Worm (Caenorhabditis elegans) whole organism, L3 larva: ENCODE results near the gene Y82E9BR.22.

Experiments used
- R02D3.7 ChIP-seq: fragments of 150-350 bp; optimal IDR thresholded peaks from 2 replicates; lab custom pipeline; 2014; ENCODE audit warnings: missing biosample characterization, missing genetic modification characterization
- ZK546.5 ChIP-seq: sonication (generic microtip); optimal IDR thresholded peaks from 2 replicates; lab custom pipeline; 2017; ENCODE audit warnings: missing biosample characterization, missing genetic modification characterization
- aly-2 ChIP-seq: fragments of 150-350 bp; optimal IDR thresholded peaks from 2 replicates; lab custom pipeline; 2014; ENCODE audit warnings: missing biosample characterization, missing genetic modification characterization
- ama-1 ChIP-seq: fragments of 150-350 bp; optimal IDR thresholded peaks from 2 replicates; lab custom pipeline; 2018
- ceh-82 ChIP-seq: fragments of 150-350 bp; optimal IDR thresholded peaks from 2 replicates; lab custom pipeline; 2014; ENCODE audit warnings: missing biosample characterization, missing genetic modification characterization
- daf-12 ChIP-seq: fragments of 150-350 bp; optimal IDR thresholded peaks from 2 replicates; lab custom pipeline; 2014; ENCODE audit warnings: missing biosample characterization, missing genetic modification reagents, missing genetic modification characterization
- egl-27 ChIP-seq: sonication (generic microtip); optimal IDR thresholded peaks from 4 replicates; lab custom pipeline; 2017; ENCODE audit warnings: missing biosample characterization, missing genetic modification reagents, missing genetic modification characterization
- elt-1 ChIP-seq: fragments of 150-350 bp; optimal IDR thresholded peaks from 2 replicates; lab custom pipeline; 2014; ENCODE audit warnings: missing biosample characterization, missing genetic modification characterization
- elt-2 ChIP-seq: sonication (generic microtip); optimal IDR thresholded peaks from 2 replicates; lab custom pipeline; 2016; ENCODE audit warnings: missing genetic modification reagents, mild to moderate bottlenecking, missing genetic modification characterization, missing compliant biosample characterization
- elt-3 ChIP-seq, 3 experiments: fragments of 150-350 bp in 1 of 3; sonication (generic microtip) in 2 of 3; optimal IDR thresholded peaks; 2 replicates in 2 of 3; 4 replicates in 1 of 3; lab custom pipeline; 2014 to 2017; ENCODE audit warnings: missing biosample characterization in 3 of 3, missing genetic modification characterization in 3 of 3
- eor-1 ChIP-seq, 2 experiments: fragments of 150-350 bp; optimal IDR thresholded peaks; 2 replicates each; lab custom pipeline; 2014 to 2018; ENCODE audit warnings: missing biosample characterization in 2 of 2, missing genetic modification characterization in 2 of 2
- fkh-10 ChIP-seq: sonication (generic microtip); optimal IDR thresholded peaks from 2 replicates; lab custom pipeline; 2017; ENCODE audit warnings: missing biosample characterization, missing genetic modification reagents, missing genetic modification characterization
- fos-1 ChIP-seq: fragments of 150-350 bp; optimal IDR thresholded peaks from 2 replicates; lab custom pipeline; 2014; ENCODE audit warnings: missing biosample characterization, missing genetic modification characterization
- hmg-11 ChIP-seq: sonication (generic microtip); optimal IDR thresholded peaks from 2 replicates; lab custom pipeline; 2016; ENCODE audit warnings: missing genetic modification characterization, missing compliant biosample characterization
- jun-1 ChIP-seq: fragments of 150-350 bp; optimal IDR thresholded peaks from 2 replicates; lab custom pipeline; 2014; ENCODE audit warnings: missing biosample characterization, missing genetic modification reagents, missing genetic modification characterization
- lin-15B ChIP-seq: fragments of 150-350 bp; optimal IDR thresholded peaks from 2 replicates; lab custom pipeline; 2014; ENCODE audit warnings: missing biosample characterization, missing genetic modification characterization
- lin-39 ChIP-seq: fragments of 150-350 bp; optimal IDR thresholded peaks from 2 replicates; lab custom pipeline; 2018; ENCODE audit warnings: missing biosample characterization, missing genetic modification reagents, missing genetic modification characterization
- lsy-12 ChIP-seq: sonication (generic microtip); optimal IDR thresholded peaks from 2 replicates; lab custom pipeline; 2016; ENCODE audit warnings: mild to moderate bottlenecking, missing genetic modification characterization, missing compliant biosample characterization
- mdl-1 ChIP-seq: fragments of 150-350 bp; optimal IDR thresholded peaks from 2 replicates; lab custom pipeline; 2014; ENCODE audit warnings: missing biosample characterization, missing genetic modification characterization
- nhr-11 ChIP-seq: fragments of 150-350 bp; optimal IDR thresholded peaks from 2 replicates; lab custom pipeline; 2014; ENCODE audit warnings: missing biosample characterization, missing genetic modification characterization
- nhr-23 ChIP-seq: fragments of 150-350 bp; optimal IDR thresholded peaks from 2 replicates; lab custom pipeline; 2014; ENCODE audit warnings: missing biosample characterization, missing genetic modification reagents, missing genetic modification characterization
- nhr-237 ChIP-seq: fragments of 150-350 bp; optimal IDR thresholded peaks from 2 replicates; lab custom pipeline; 2014; ENCODE audit warnings: missing biosample characterization, missing genetic modification characterization
- nhr-43 ChIP-seq: sonication (generic microtip); optimal IDR thresholded peaks from 2 replicates; lab custom pipeline; 2016; ENCODE audit warnings: mild to moderate bottlenecking, missing genetic modification characterization, missing compliant biosample characterization; ENCODE audit not compliant: poor library complexity, severe bottlenecking
- nhr-76 ChIP-seq: fragments of 150-350 bp; sonication (generic microtip); optimal IDR thresholded peaks from 5 replicates; lab custom pipeline; 2014; ENCODE audit warnings: missing biosample characterization, missing genetic modification characterization
- nhr-77 ChIP-seq: fragments of 150-350 bp; optimal IDR thresholded peaks from 2 replicates; lab custom pipeline; 2014; ENCODE audit warnings: missing biosample characterization, missing genetic modification characterization
- pqm-1 ChIP-seq: fragments of 150-350 bp; optimal IDR thresholded peaks from 2 replicates; lab custom pipeline; 2017; ENCODE audit warnings: missing biosample characterization, missing genetic modification characterization, inconsistent platforms
- sea-2 ChIP-seq: fragments of 150-350 bp; sonication (generic microtip); optimal IDR thresholded peaks from 4 replicates; lab custom pipeline; 2014; ENCODE audit warnings: missing biosample characterization, missing genetic modification reagents, missing genetic modification characterization
- skn-1 ChIP-seq: fragments of 150-350 bp; optimal IDR thresholded peaks from 2 replicates; lab custom pipeline; 2014; ENCODE audit warnings: missing biosample characterization, missing genetic modification characterization
- snpc-4 ChIP-seq: fragments of 150-350 bp; optimal IDR thresholded peaks from 2 replicates; lab custom pipeline; 2014; ENCODE audit warnings: missing biosample characterization, missing genetic modification characterization
- tbx-2 ChIP-seq: sonication (generic microtip); optimal IDR thresholded peaks from 2 replicates; lab custom pipeline; 2016; ENCODE audit warnings: mild to moderate bottlenecking, missing genetic modification characterization, missing compliant biosample characterization
- zag-1 ChIP-seq: fragments of 150-350 bp; optimal IDR thresholded peaks from 2 replicates; lab custom pipeline; 2014; ENCODE audit warnings: missing biosample characterization, missing genetic modification characterization
- ztf-4 ChIP-seq: fragments of 150-350 bp; optimal IDR thresholded peaks from 2 replicates; lab custom pipeline; 2014; ENCODE audit warnings: missing biosample characterization, missing genetic modification characterization

The Y82E9BR.22 gene

ce11 chrIII:1409139-1409538 is at the start of gene Y82E9BR.22:
TSS of gene Y82E9BR.22 (minus strand) at chrIII:1409239.
- TF ChIP-seq nhr-237 (tag; lab: Kevin White, UChicago) (no peak), nhr-11 (tag; lab: Kevin White, UChicago) (no peak), nhr-43 (tag; lab: Kevin White, UChicago) (no peak), fkh-10 (GFP tag; lab: Kevin White, UChicago) (no peak), hmg-11 (tag; lab: Kevin White, UChicago) (no peak), elt-3 (tag; optimal IDR thresholded peaks at IDR 0.05; lab: Kevin White, UChicago) (no peak), ceh-82 (tag; lab: Kevin White, UChicago) (no peak), nhr-77 (tag; lab: Kevin White, UChicago) (no peak)
- TF ChIP-seq, all 47 proteins: peak for 0

ce11 chrIII:1456859-1457258 is 47.8 kb upstream of the Y82E9BR.22 start:
- no peak for TF ChIP-seq nhr-76 (tag; lab: Kevin White, UChicago)
- TF ChIP-seq ztf-4: no peak
- TF ChIP-seq lin-15B (tag; lab: Kevin White, UChicago): no peak
- TF ChIP-seq zag-1: no peak
- no peak for TF ChIP-seq fos-1 (tag; lab: Kevin White, UChicago)
- no peak for TF ChIP-seq eor-1 (tag; optimal IDR thresholded peaks at IDR 0.05; lab: Kevin White, UChicago)
- TF ChIP-seq aly-2 (tag; lab: Kevin White, UChicago): no peak
- TF ChIP-seq ceh-82 (tag; lab: Kevin White, UChicago): no peak

- no peak for TF ChIP-seq lsy-12 (tag; lab: Kevin White, UChicago)
- no peak for TF ChIP-seq eor-1 (tag; optimal IDR thresholded peaks at IDR 0.05; lab: Kevin White, UChicago)
- TF ChIP-seq ceh-82 (tag; lab: Kevin White, UChicago): no peak
- TF ChIP-seq elt-3 (tag; optimal IDR thresholded peaks at IDR 0.05; lab: Kevin White, UChicago): no peak
- TF ChIP-seq ztf-4: no peak
- no peak for TF ChIP-seq daf-12 (tag; lab: Kevin White, UChicago)
- TF ChIP-seq egl-27 (tag; lab: Kevin White, UChicago): no peak
- TF ChIP-seq nhr-237 (tag; lab: Kevin White, UChicago): no peak
- TF ChIP-seq lin-39 (tag; lab: Kevin White, UChicago): no peak
- TF ChIP-seq snpc-4 (tag; lab: Kevin White, UChicago): no peak
- no peak for TF ChIP-seq nhr-43 (tag; lab: Kevin White, UChicago)
- TF ChIP-seq nhr-11 (tag; lab: Kevin White, UChicago): no peak
- TF ChIP-seq elt-1 (tag; lab: Kevin White, UChicago): no peak
- no peak for TF ChIP-seq skn-1 (tag; lab: Kevin White, UChicago)
- no peak for TF ChIP-seq hmg-11 (tag; lab: Kevin White, UChicago)
Observed at ce11 chrIII:1455674-1456073, 46.6 kb upstream of the Y82E9BR.22 start, which contains the start of gene Y82E9BR.17. TSS of gene Y82E9BR.17 (minus strand) at chrIII:1455774.

ce11 chrIII:1446747-1447146 is 37.7 kb upstream of the Y82E9BR.22 start:
- TF ChIP-seq ZK546.5 (no peak), sea-2 (GFP tag; lab: Kevin White, UChicago) (no peak), elt-2 (tag; lab: Kevin White, UChicago) (no peak), ama-1 (lab: Kevin White, UChicago) (no peak), elt-3 (tag; optimal IDR thresholded peaks at IDR 0.05; lab: Kevin White, UChicago) (no peak), mdl-1 (tag; lab: Kevin White, UChicago) (no peak), eor-1 (tag; optimal IDR thresholded peaks at IDR 0.05; lab: Kevin White, UChicago) (no peak), jun-1 (tag; lab: Kevin White, UChicago) (no peak), pqm-1 (tag; lab: Kevin White, UChicago) (no peak), nhr-23 (no peak), nhr-76 (tag; lab: Kevin White, UChicago) (no peak), nhr-11 (tag; lab: Kevin White, UChicago) (no peak), ceh-82 (tag; lab: Kevin White, UChicago) (no peak), tbx-2 (tag; lab: Kevin White, UChicago) (no peak), lsy-12 (tag; lab: Kevin White, UChicago) (no peak), nhr-43 (tag; lab: Kevin White, UChicago) (no peak)

DNA sequence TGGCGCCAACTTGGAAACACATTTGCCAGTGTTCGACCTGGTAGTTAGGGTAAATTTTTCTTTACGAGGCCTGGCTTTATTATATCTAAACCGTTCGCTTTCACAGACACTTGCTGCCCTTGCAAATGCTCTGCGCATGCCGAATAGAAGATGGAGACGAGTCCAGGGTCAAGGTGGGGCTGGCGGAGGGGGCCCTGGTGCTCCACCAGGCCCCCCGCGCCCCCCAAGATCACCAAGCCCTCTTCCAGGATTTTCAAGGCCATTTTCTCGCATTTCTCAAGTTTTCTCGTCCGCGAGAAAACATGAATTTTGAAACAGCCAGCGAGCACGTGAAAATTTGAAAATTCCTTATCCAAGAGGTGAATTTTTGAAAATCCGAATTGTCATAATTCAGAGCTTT is 30.6 kb upstream of the Y82E9BR.22 start:
- no peak for TF ChIP-seq eor-1 (tag; optimal IDR thresholded peaks at IDR 0.05; lab: Kevin White, UChicago)
- TF ChIP-seq fos-1 (tag; lab: Kevin White, UChicago): no peak
- no peak for TF ChIP-seq R02D3.7 (tag; lab: Kevin White, UChicago)
